Fruit fly (Drosophila melanogaster) Kc167 (cell line): Measurements from ENCODE around the gene Cby.

Experiments used
- Myc ChIP-seq: fragments of >200 bp; optimal IDR thresholded peaks from 2 replicates; lab custom pipeline; 2017; ENCODE audit warnings: missing external identifiers
- insv ChIP-seq: fragments of >200 bp; optimal IDR thresholded peaks from 3 replicates; lab custom pipeline; 2018; ENCODE audit warnings: missing external identifiers
- psq ChIP-seq: fragments of >200 bp; optimal IDR thresholded peaks from 2 replicates; lab custom pipeline; 2017; ENCODE audit warnings: missing external identifiers

DNA sequence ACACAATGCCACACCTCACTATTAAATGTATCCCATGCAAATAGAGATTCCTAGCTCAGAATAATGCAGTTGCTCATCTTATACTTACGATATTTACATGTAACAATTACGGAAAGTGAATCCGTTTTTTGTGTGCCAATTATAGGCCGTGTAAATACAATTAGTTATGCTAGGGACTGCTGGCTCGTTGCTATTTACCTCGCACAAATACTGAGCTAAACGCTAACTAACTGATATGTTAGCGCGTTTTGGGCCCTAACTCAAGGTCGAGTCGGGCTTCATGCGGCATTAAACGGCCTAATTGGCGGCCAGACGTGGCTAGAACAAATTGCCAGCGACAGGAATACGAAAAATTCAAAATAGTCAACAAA is 10.9 kb upstream of the Cby start:
- TF ChIP-seq psq (lab: Kevin White, UChicago) (no peak), Myc (lab: Kevin White, UChicago) (no peak), insv (lab: Kevin White, UChicago) (no peak)
